Worm (Caenorhabditis elegans): ENCODE results near the gene C50F4.8.

DNA sequence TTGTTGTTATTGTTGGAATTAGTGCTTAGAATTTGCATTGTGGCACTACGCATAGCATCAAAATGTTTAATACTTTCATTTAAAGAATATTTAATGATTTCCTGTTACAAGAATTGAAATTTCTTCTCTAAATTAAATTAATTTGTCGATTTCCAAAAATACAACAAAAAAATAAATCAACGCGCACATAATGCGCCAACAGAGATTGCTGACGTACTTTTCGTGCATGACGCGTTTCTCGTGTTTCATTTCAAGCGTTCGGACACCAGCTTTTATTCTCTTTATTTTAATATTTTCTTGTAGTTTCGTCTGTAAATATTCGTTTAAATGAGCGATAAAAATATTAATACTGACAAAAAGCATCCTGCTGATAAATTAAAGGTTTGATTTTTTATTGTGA lies 5.1 kb downstream of the C50F4.8 start, which contains the start of gene eif-2Bdelta:
- TF ChIP-seq sea-2 (GFP tag; optimal IDR thresholded peaks at IDR 0.05) = no peak
- TF ChIP-seq aly-2 (tag; optimal IDR thresholded peaks at IDR 0.05) = no peak
